Fruit fly (Drosophila melanogaster) whole organism: ENCODE measurements around the gene Gss1.

Experiments used
- CG8478 ChIP-seq: fragments of >200 bp; optimal IDR thresholded peaks from 2 replicates; lab custom pipeline; 2018; ENCODE audit warnings: inconsistent platforms
- Dll ChIP-seq: fragments of >200 bp; optimal IDR thresholded peaks from 2 replicates; lab custom pipeline; 2017
- EcR ChIP-seq, 2 experiments: fragments of >200 bp; optimal IDR thresholded peaks; 2 replicates each; lab custom pipeline; 2017; ENCODE audit warnings: missing biosample characterization in 2 of 2, missing genetic modification characterization in 2 of 2, missing genetic modification reagents in 2 of 2
- psq ChIP-seq: fragments of >200 bp; optimal IDR thresholded peaks from 2 replicates; lab custom pipeline; 2017

DNA sequence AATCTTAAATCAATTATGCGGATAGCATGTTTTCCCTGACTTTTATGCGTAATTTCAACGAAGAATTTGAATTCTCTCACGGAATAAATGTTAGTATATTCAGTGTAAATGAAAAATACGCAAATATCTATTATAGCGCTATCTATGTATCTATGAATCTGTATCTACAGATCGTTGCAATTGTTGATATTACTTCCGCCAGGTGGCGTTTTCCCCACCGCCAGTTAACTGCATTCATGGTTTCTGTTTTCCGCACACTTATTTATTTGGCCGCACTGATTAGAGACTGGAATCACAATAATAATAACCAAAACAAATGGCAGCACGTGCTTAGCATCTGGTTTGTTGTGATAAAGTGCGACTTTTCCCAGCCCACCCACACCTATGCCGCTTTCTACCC is 6.6 kb upstream of the Gss1 start:
- TF ChIP-seq CG8478 (lab: Kevin White, UChicago), result no peak
- no peak for TF ChIP-seq psq (lab: Kevin White, UChicago)
- no peak for TF ChIP-seq EcR (GFP tag; optimal IDR thresholded peaks at IDR 0.05; lab: Kevin White, UChicago)
- no peak for TF ChIP-seq Dll (lab: Kevin White, UChicago)
